Worm (Caenorhabditis elegans) whole organism, L1 larva: ENCODE results near the gene xpo-3.

Experiments used
- C34B4.2 ChIP-seq: sonication (generic microtip); optimal IDR thresholded peaks from 2 replicates; lab custom pipeline; 2017; ENCODE audit warnings: mild to moderate bottlenecking, missing genetic modification characterization, missing compliant biosample characterization
- F16B12.6 ChIP-seq: fragments of 150-350 bp; optimal IDR thresholded peaks from 2 replicates; lab custom pipeline; 2014; ENCODE audit warnings: missing biosample characterization, missing genetic modification characterization
- aly-2 ChIP-seq: fragments of 150-350 bp; optimal IDR thresholded peaks from 2 replicates; lab custom pipeline; 2014; ENCODE audit warnings: missing biosample characterization, missing genetic modification characterization
- ama-1 ChIP-seq: fragments of 150-350 bp; optimal IDR thresholded peaks from 2 replicates; lab custom pipeline; 2014
- blmp-1 ChIP-seq: fragments of 150-350 bp; optimal IDR thresholded peaks from 2 replicates; lab custom pipeline; 2014; ENCODE audit warnings: missing biosample characterization, missing genetic modification characterization
- ceh-8 ChIP-seq: fragments of 200-800 bp; sonication (Bioruptor generic); optimal IDR thresholded peaks from 2 replicates; lab custom pipeline; 2018; ENCODE audit warnings: mild to moderate bottlenecking, missing genetic modification characterization, moderate library complexity, missing compliant biosample characterization
- ceh-88 ChIP-seq: fragments of 200-800 bp; sonication (Bioruptor generic); IDR thresholded peaks from 2 replicates; pipeline ENCODE4 v1.3.6; 2022; ENCODE audit warnings: missing genetic modification characterization, missing compliant biosample characterization
- ces-1 ChIP-seq: fragments of 150-350 bp; optimal IDR thresholded peaks from 2 replicates; lab custom pipeline; 2014; ENCODE audit warnings: missing biosample characterization, missing genetic modification reagents, missing genetic modification characterization
- dsc-1 ChIP-seq: sonication (generic microtip); optimal IDR thresholded peaks from 2 replicates; lab custom pipeline; 2016; ENCODE audit warnings: mild to moderate bottlenecking, missing genetic modification characterization, missing compliant biosample characterization
- efl-1 ChIP-seq, 4 experiments: fragments of 150-350 bp; optimal IDR thresholded peaks in 3 of 4; peaks in 1 of 4; 1 replicate in 1 of 4; 2 replicates in 3 of 4; lab custom pipeline; 2014; ENCODE audit warnings: missing biosample characterization in 2 of 4, missing genetic modification characterization in 2 of 4, missing genetic modification reagents in 2 of 4
- egl-13 ChIP-seq: sonication (generic microtip); optimal IDR thresholded peaks from 2 replicates; lab custom pipeline; 2016; ENCODE audit warnings: missing genotype, missing genetic modification reagents, missing genetic modification characterization, missing compliant biosample characterization
- fkh-10 ChIP-seq: sonication (generic microtip); optimal IDR thresholded peaks from 2 replicates; lab custom pipeline; 2017; ENCODE audit warnings: missing biosample characterization, missing genetic modification reagents, missing genetic modification characterization
- fkh-8 ChIP-seq: sonication (generic microtip); optimal IDR thresholded peaks from 2 replicates; lab custom pipeline; 2016; ENCODE audit warnings: mild to moderate bottlenecking, missing genetic modification characterization, missing compliant biosample characterization
- grh-1 ChIP-seq: fragments of 200-800 bp; sonication (Bioruptor generic); IDR thresholded peaks from 2 replicates; pipeline ENCODE4 v1.3.6; 2022; ENCODE audit warnings: missing genetic modification reagents, missing genetic modification characterization, missing compliant biosample characterization
- isw-1 ChIP-seq: fragments of 200-800 bp; sonication (Bioruptor generic); IDR thresholded peaks from 2 replicates; pipeline ENCODE4 v1.3.6; 2022; ENCODE audit warnings: missing genetic modification characterization, missing compliant biosample characterization
- lin-13 ChIP-seq: fragments of 150-350 bp; optimal IDR thresholded peaks from 2 replicates; lab custom pipeline; 2014; ENCODE audit warnings: missing biosample characterization, missing genetic modification reagents, missing genetic modification characterization
- lin-15B ChIP-seq: fragments of 150-350 bp; sonication (generic microtip); optimal IDR thresholded peaks from 3 replicates; lab custom pipeline; 2014; ENCODE audit warnings: missing biosample characterization, missing genetic modification characterization
- lin-35 ChIP-seq, 2 experiments: fragments of 150-350 bp; optimal IDR thresholded peaks; 2 replicates each; lab custom pipeline; 2014; ENCODE audit warnings: missing biosample characterization in 2 of 2, missing genetic modification characterization in 2 of 2, missing genetic modification reagents in 2 of 2
- lin-39 ChIP-seq: fragments of 150-350 bp; optimal IDR thresholded peaks from 2 replicates; lab custom pipeline; 2014; ENCODE audit warnings: missing biosample characterization, missing genetic modification reagents, missing genetic modification characterization
- lir-3 ChIP-seq: sonication (generic microtip); optimal IDR thresholded peaks from 2 replicates; lab custom pipeline; 2016; ENCODE audit warnings: mild to moderate bottlenecking, missing genetic modification characterization, moderate library complexity, missing compliant biosample characterization; ENCODE audit not compliant: poor library complexity
- lsy-2 ChIP-seq, 2 experiments: fragments of 150-350 bp; optimal IDR thresholded peaks; 2 replicates each; lab custom pipeline; 2014; ENCODE audit warnings: missing biosample characterization in 2 of 2, missing genetic modification characterization in 2 of 2
- mab-9 ChIP-seq: fragments of 200-800 bp; sonication (Bioruptor generic); IDR thresholded peaks from 2 replicates; pipeline ENCODE4 v1.3.6; 2022; ENCODE audit warnings: missing genetic modification reagents, missing genetic modification characterization, missing compliant biosample characterization
- mep-1 ChIP-seq: fragments of 150-350 bp; optimal IDR thresholded peaks from 2 replicates; lab custom pipeline; 2014; ENCODE audit warnings: missing biosample characterization, missing genetic modification characterization
- nhr-237 ChIP-seq: fragments of 150-350 bp; optimal IDR thresholded peaks from 2 replicates; lab custom pipeline; 2014; ENCODE audit warnings: missing biosample characterization, missing genetic modification characterization
- nhr-28 ChIP-seq: fragments of 150-350 bp; optimal IDR thresholded peaks from 2 replicates; lab custom pipeline; 2014; ENCODE audit warnings: missing biosample characterization, missing genetic modification characterization
- nhr-47 ChIP-seq: sonication (generic microtip); optimal IDR thresholded peaks from 2 replicates; lab custom pipeline; 2016; ENCODE audit warnings: mild to moderate bottlenecking, missing genetic modification characterization, moderate library complexity, missing compliant biosample characterization
- nhr-71 ChIP-seq: sonication (generic microtip); optimal IDR thresholded peaks from 2 replicates; lab custom pipeline; 2016; ENCODE audit warnings: mild to moderate bottlenecking, missing genetic modification characterization, moderate library complexity, missing compliant biosample characterization
- nhr-76 ChIP-seq: sonication (generic microtip); optimal IDR thresholded peaks from 2 replicates; lab custom pipeline; 2017; ENCODE audit warnings: missing biosample characterization, missing genetic modification characterization
- nhr-77 ChIP-seq: fragments of 150-350 bp; optimal IDR thresholded peaks from 2 replicates; lab custom pipeline; 2014; ENCODE audit warnings: missing biosample characterization, missing genetic modification characterization
- nhr-85 ChIP-seq: sonication (generic microtip); peaks from one replicate; lab custom pipeline; 2016; ENCODE audit warnings: missing genetic modification characterization, inconsistent platforms, missing compliant biosample characterization
- pqm-1 ChIP-seq: sonication (generic microtip); optimal IDR thresholded peaks from 3 replicates; lab custom pipeline; 2017; ENCODE audit warnings: missing biosample characterization, missing genetic modification characterization
- rnt-1 ChIP-seq: sonication (generic microtip); optimal IDR thresholded peaks from 2 replicates; lab custom pipeline; 2016; ENCODE audit warnings: mild to moderate bottlenecking, missing genetic modification characterization, moderate library complexity, missing compliant biosample characterization
- skn-1 ChIP-seq: fragments of 150-350 bp; optimal IDR thresholded peaks from 2 replicates; lab custom pipeline; 2014; ENCODE audit warnings: missing biosample characterization, missing genetic modification characterization
- snpc-4 ChIP-seq: fragments of 150-350 bp; optimal IDR thresholded peaks from 2 replicates; lab custom pipeline; 2014; ENCODE audit warnings: missing biosample characterization, missing genetic modification characterization
- snu-23 ChIP-seq: sonication (generic microtip); optimal IDR thresholded peaks from 2 replicates; lab custom pipeline; 2016; ENCODE audit warnings: missing genetic modification characterization, missing compliant biosample characterization
- sup-37 ChIP-seq: fragments of 200-800 bp; sonication (Bioruptor generic); optimal IDR thresholded peaks from 2 replicates; lab custom pipeline; 2018; ENCODE audit warnings: mild to moderate bottlenecking, missing genetic modification characterization, missing compliant biosample characterization
- swsn-7 ChIP-seq: sonication (generic microtip); optimal IDR thresholded peaks from 2 replicates; lab custom pipeline; 2016; ENCODE audit warnings: missing genetic modification characterization, missing compliant biosample characterization
- unc-30 ChIP-seq: sonication (generic microtip); optimal IDR thresholded peaks from 2 replicates; lab custom pipeline; 2017; ENCODE audit warnings: missing biosample characterization, missing genetic modification characterization
- unc-86 ChIP-seq: sonication (generic microtip); optimal IDR thresholded peaks from 2 replicates; lab custom pipeline; 2016; ENCODE audit warnings: missing genetic modification characterization, missing compliant biosample characterization
- vab-15 ChIP-seq: sonication (generic microtip); optimal IDR thresholded peaks from 2 replicates; lab custom pipeline; 2017; ENCODE audit warnings: missing genotype, mild to moderate bottlenecking, missing genetic modification characterization, missing compliant biosample characterization
- xbp-1 ChIP-seq: sonication (generic microtip); optimal IDR thresholded peaks from 2 replicates; lab custom pipeline; 2016; ENCODE audit warnings: missing genetic modification characterization, missing compliant biosample characterization
- zag-1 ChIP-seq: fragments of 150-350 bp; optimal IDR thresholded peaks from 2 replicates; lab custom pipeline; 2014; ENCODE audit warnings: missing biosample characterization, missing genetic modification characterization
- zip-4 ChIP-seq: fragments of 200-800 bp; sonication (Bioruptor generic); optimal IDR thresholded peaks from 2 replicates; lab custom pipeline; 2018; ENCODE audit warnings: mild to moderate bottlenecking, missing genetic modification characterization, moderate library complexity, missing compliant biosample characterization
- ztf-11 ChIP-seq, 2 experiments: sonication (generic microtip); optimal IDR thresholded peaks; 2 replicates each; lab custom pipeline; 2016 to 2017; ENCODE audit warnings: missing genetic modification characterization in 2 of 2, missing biosample characterization in 1 of 2, missing compliant biosample characterization in 1 of 2

xpo-3 gene

ce11 chrIV:7920126-7920525 is 3.7 kb downstream of the xpo-3 start, which contains the start of gene C49H3.16:
Gene C49H3.16, plus strand, starts transcription at chrIV:7920426.
- TF ChIP-seq lin-35 (GFP tag; optimal IDR thresholded peaks at IDR 0.05; lab: Kevin White, UChicago): no peak
- no peak for TF ChIP-seq nhr-47
- TF ChIP-seq nhr-71 (tag; lab: Kevin White, UChicago): no peak
- no peak for TF ChIP-seq pqm-1
- no peak for TF ChIP-seq lsy-2 (tag; optimal IDR thresholded peaks at IDR 0.05; lab: Kevin White, UChicago)
- TF ChIP-seq mab-9 (GFP tag; lab: Robert Waterston, UW): no peak
- TF ChIP-seq ces-1: no peak
- TF ChIP-seq nhr-77 (tag; lab: Kevin White, UChicago): no peak
- no peak for TF ChIP-seq snpc-4 (tag; lab: Kevin White, UChicago)
- TF ChIP-seq lir-3: no peak
- TF ChIP-seq fkh-10 (GFP tag; lab: Kevin White, UChicago): no peak
- no peak for TF ChIP-seq unc-30 (tag; lab: Kevin White, UChicago)
- no peak for TF ChIP-seq aly-2 (tag; lab: Kevin White, UChicago)
- TF ChIP-seq xbp-1: no peak
- TF ChIP-seq zag-1 (tag; lab: Kevin White, UChicago): no peak
- TF ChIP-seq blmp-1 (tag; lab: Kevin White, UChicago): no peak
- TF ChIP-seq skn-1 (tag; lab: Kevin White, UChicago): no peak

- TF ChIP-seq C34B4.2 (tag; lab: Kevin White, UChicago): no peak
- TF ChIP-seq nhr-28: no peak
- TF ChIP-seq ceh-8 (GFP tag; lab: Kevin White, UChicago): no peak
- no peak for TF ChIP-seq blmp-1 (tag; lab: Kevin White, UChicago)
These were observed 6.0 kb downstream of the xpo-3 start for ce11 chrIV:7917881-7918280.

ce11 chrIV:7916907-7917306 is 6.9 kb downstream of the xpo-3 start:
- TF ChIP-seq nhr-71 (tag; lab: Kevin White, UChicago): no peak
- no peak for TF ChIP-seq vab-15 (tag; lab: Kevin White, UChicago)
- TF ChIP-seq grh-1 (GFP tag; lab: Robert Waterston, UW): no peak
- TF ChIP-seq lin-39 (tag; lab: Kevin White, UChicago): no peak
- no peak for TF ChIP-seq unc-86 (tag; lab: Kevin White, UChicago)
- no peak for TF ChIP-seq ztf-11 (tag; optimal IDR thresholded peaks at IDR 0.05; lab: Kevin White, UChicago)
- TF ChIP-seq mep-1 (tag; lab: Kevin White, UChicago): no peak
- no peak for TF ChIP-seq egl-13
- TF ChIP-seq ceh-88 (GFP tag; lab: Robert Waterston, UW): no peak
- no peak for TF ChIP-seq swsn-7
- no peak for TF ChIP-seq efl-1 (optimal IDR thresholded peaks at IDR 0.05; lab: Kevin White, UChicago)
- no peak for TF ChIP-seq efl-1 (GFP tag; optimal IDR thresholded peaks at IDR 0.05 in 1 of 2; lab: Kevin White, UChicago)
- no peak for TF ChIP-seq nhr-76 (tag; lab: Kevin White, UChicago)
- no peak for TF ChIP-seq fkh-8 (tag; lab: Kevin White, UChicago)

ce11 chrIV:7914991-7915390 is 8.8 kb downstream of the xpo-3 start, which contains the start of gene C49H3.4:
Gene C49H3.4, plus strand, starts transcription at chrIV:7915291.
- TF ChIP-seq sup-37: no peak
- no peak for TF ChIP-seq snpc-4 (tag; lab: Kevin White, UChicago)
- no peak for TF ChIP-seq nhr-47
- no peak for TF ChIP-seq efl-1 (optimal IDR thresholded peaks at IDR 0.05; lab: Kevin White, UChicago)
- TF ChIP-seq efl-1 (GFP tag; optimal IDR thresholded peaks at IDR 0.05 in 1 of 2; lab: Kevin White, UChicago): peak in 1 of 2 experiments; percentile 71
- TF ChIP-seq ceh-88 (GFP tag; lab: Robert Waterston, UW): no peak
- no peak for TF ChIP-seq lin-15B (tag; lab: Kevin White, UChicago)
- TF ChIP-seq, all 84 proteins: peak for 1

- TF ChIP-seq nhr-71 (tag; lab: Kevin White, UChicago) (peak; percentile 53), swsn-7 (peak; percentile 37), ztf-11 (tag; optimal IDR thresholded peaks at IDR 0.05; lab: Kevin White, UChicago) (no peak), nhr-77 (tag; lab: Kevin White, UChicago) (no peak), rnt-1 (peak; percentile 2), fkh-10 (GFP tag; lab: Kevin White, UChicago) (no peak), F16B12.6 (tag; lab: Kevin White, UChicago) (peak; percentile 13), fkh-8 (tag; lab: Kevin White, UChicago) (no peak), lin-13 (GFP tag; lab: Kevin White, UChicago) (no peak), sup-37 (no peak), nhr-85 (tag; lab: Kevin White, UChicago) (peak; percentile 18), isw-1 (GFP tag; lab: Robert Waterston, UW) (no peak), nhr-237 (tag; lab: Kevin White, UChicago) (no peak), dsc-1 (tag; lab: Kevin White, UChicago) (peak; percentile 32), ama-1 (lab: Kevin White, UChicago) (peak; percentile 57), zip-4 (GFP tag; lab: Kevin White, UChicago) (no peak), lin-35 (GFP tag; optimal IDR thresholded peaks at IDR 0.05; lab: Kevin White, UChicago) (peak; percentile 21 to 51), efl-1 (optimal IDR thresholded peaks at IDR 0.05; lab: Kevin White, UChicago) (peak; percentile 25 to 37), efl-1 (GFP tag; optimal IDR thresholded peaks at IDR 0.05 in 1 of 2; lab: Kevin White, UChicago) (peak; percentile 29 to 80), snu-23 (GFP tag; lab: Kevin White, UChicago) (peak; percentile 33)
These were observed 13.6 kb downstream of the xpo-3 start, which contains the start of the genes npp-27 and ntl-4 for ce11 chrIV:7910197-7910735. Gene npp-27, minus strand, starts transcription at chrIV:7910247. Gene ntl-4, plus strand, starts transcription at chrIV:7910575.
